Fruit fly (Drosophila melanogaster) Kc167 (cell line): ENCODE data around the gene Sec3.

ENCODE experiments used
- Myc ChIP-seq: fragments of >200 bp; optimal IDR thresholded peaks from 2 replicates; lab custom pipeline; 2017; ENCODE audit warnings: missing external identifiers
- Sin3A ChIP-seq: fragments of >200 bp; optimal IDR thresholded peaks from 2 replicates; lab custom pipeline; 2018; ENCODE audit warnings: missing external identifiers
- h ChIP-seq: fragments of >200 bp; optimal IDR thresholded peaks from 3 replicates; lab custom pipeline; 2018; ENCODE audit warnings: missing external identifiers
- insv ChIP-seq: fragments of >200 bp; optimal IDR thresholded peaks from 3 replicates; lab custom pipeline; 2018; ENCODE audit warnings: missing external identifiers
- psq ChIP-seq: fragments of >200 bp; optimal IDR thresholded peaks from 2 replicates; lab custom pipeline; 2017; ENCODE audit warnings: missing external identifiers
- ttk ChIP-seq: sonication (Bioruptor generic); optimal IDR thresholded peaks from 2 replicates; lab custom pipeline; 2017; ENCODE audit warnings: missing external identifiers

The Sec3 gene

dm6 chr3L:17425132-17425713, at the start of gene Sec3, which contains the start of gene COX7B:
Sec3 (minus strand) TSS chr3L:17425217.
COX7B (plus strand) TSS chr3L:17425477.
- TF ChIP-seq Sin3A (lab: Kevin White, UChicago), result no peak
- no peak for TF ChIP-seq ttk (lab: Kevin White, UChicago)
- no peak for TF ChIP-seq Myc (lab: Kevin White, UChicago)

dm6 chr3L:17473889-17474288, 48.9 kb upstream of the Sec3 start:
- no peak for TF ChIP-seq psq
- no peak for TF ChIP-seq h (lab: Kevin White, UChicago)
- no peak for TF ChIP-seq Sin3A (lab: Kevin White, UChicago)
- no peak for TF ChIP-seq Myc (lab: Kevin White, UChicago)
- no peak for TF ChIP-seq ttk (lab: Kevin White, UChicago)
- no peak for TF ChIP-seq insv

DNA sequence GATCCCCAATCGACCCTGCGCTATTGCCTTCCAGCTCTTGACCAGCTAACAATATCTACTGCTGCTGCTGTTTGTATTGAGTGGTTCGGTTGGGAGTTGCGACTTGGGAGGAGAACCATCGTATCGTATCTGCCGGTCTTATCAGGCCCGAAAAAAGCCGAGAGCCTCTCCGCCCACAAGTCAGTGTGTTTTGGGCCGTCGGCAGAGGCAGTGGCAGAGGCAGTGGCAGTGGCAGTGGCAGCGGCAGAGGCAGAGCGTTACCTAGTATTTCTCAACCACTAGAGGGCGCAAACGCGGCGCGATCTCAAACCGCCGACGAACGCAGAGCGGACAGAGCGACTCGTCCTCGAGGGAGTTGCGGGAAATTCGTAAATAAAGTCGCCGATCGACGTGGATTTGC, 45.1 kb upstream of the Sec3 start, which contains the start of gene SecCl:
Gene SecCl, plus strand, starts transcription at position 18 of the 400 bp plus-strand sequence.
- TF ChIP-seq ttk (lab: Kevin White, UChicago), result no peak
- TF ChIP-seq insv, result no peak
- no peak for TF ChIP-seq h (lab: Kevin White, UChicago)
- no peak for TF ChIP-seq Myc (lab: Kevin White, UChicago)
- TF ChIP-seq psq, result no peak
- TF ChIP-seq Sin3A (lab: Kevin White, UChicago), result no peak

dm6 chr3L:17465804-17466203, 40.8 kb upstream of the Sec3 start, which contains the start of gene QIL1:
QIL1 (plus strand) TSS chr3L:17465945.
- no peak for TF ChIP-seq ttk (lab: Kevin White, UChicago)
- no peak for TF ChIP-seq Sin3A (lab: Kevin White, UChicago)
- TF ChIP-seq Myc (lab: Kevin White, UChicago), result no peak
- no peak for TF ChIP-seq insv
- TF ChIP-seq psq, result no peak
- TF ChIP-seq h (lab: Kevin White, UChicago), result no peak

DNA sequence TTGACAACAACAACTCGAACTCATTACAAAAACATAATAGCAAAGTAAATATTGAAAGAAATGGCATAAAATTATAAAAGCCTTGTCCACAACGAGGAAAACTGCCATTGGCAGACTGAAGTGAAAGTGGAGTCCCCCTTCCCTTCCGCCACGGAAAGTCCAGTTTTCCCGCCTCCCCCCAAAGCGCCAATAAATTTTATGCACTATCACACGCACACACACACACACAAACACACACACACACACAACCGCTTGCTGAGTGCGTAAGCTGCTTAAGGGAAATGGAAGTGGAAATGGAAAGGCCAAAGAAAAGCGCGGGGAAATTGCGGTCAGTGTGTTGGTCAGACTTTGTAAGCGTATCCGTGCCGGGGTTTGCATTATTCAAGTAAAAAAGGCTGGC, 37.5 kb upstream of the Sec3 start:
- TF ChIP-seq psq, result no peak
- TF ChIP-seq Myc (lab: Kevin White, UChicago), result no peak
- TF ChIP-seq Sin3A (lab: Kevin White, UChicago), result no peak
- no peak for TF ChIP-seq insv
- TF ChIP-seq ttk (lab: Kevin White, UChicago), result no peak
- TF ChIP-seq h (lab: Kevin White, UChicago), result no peak

DNA sequence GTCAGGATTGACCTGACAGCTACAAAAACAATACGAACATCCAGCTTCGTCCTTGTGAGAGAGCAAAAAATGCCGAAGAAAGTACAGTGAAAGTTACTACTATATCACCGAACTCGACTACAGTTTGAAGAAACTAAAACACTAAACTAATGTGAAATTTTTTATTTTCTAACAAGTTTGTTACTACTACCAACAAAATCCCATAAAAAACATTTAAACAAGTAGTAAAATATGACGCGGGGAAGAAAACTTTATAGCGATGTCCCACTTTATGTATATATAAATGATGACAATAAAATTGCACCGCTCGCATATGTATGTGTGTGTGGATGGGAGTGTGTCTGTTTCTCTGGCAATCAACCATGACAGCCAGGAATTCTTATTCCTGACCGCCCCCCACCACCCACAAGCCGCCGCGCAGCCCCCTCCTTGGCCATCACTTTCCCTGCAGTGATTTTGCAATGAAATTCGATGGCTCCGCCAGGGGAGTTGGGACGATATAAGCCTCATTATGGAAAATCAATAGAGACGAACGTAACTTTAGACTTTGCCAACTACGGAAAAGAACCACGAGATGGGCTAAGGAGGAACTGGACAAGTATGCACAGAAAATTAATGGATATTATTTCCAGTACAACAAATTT, 36.5 kb upstream of the Sec3 start:
- no peak for TF ChIP-seq psq
- TF ChIP-seq Myc (lab: Kevin White, UChicago), result no peak
- TF ChIP-seq ttk (lab: Kevin White, UChicago), result no peak
- TF ChIP-seq h (lab: Kevin White, UChicago), result no peak
- TF ChIP-seq insv, result no peak
- TF ChIP-seq Sin3A (lab: Kevin White, UChicago), result no peak

DNA sequence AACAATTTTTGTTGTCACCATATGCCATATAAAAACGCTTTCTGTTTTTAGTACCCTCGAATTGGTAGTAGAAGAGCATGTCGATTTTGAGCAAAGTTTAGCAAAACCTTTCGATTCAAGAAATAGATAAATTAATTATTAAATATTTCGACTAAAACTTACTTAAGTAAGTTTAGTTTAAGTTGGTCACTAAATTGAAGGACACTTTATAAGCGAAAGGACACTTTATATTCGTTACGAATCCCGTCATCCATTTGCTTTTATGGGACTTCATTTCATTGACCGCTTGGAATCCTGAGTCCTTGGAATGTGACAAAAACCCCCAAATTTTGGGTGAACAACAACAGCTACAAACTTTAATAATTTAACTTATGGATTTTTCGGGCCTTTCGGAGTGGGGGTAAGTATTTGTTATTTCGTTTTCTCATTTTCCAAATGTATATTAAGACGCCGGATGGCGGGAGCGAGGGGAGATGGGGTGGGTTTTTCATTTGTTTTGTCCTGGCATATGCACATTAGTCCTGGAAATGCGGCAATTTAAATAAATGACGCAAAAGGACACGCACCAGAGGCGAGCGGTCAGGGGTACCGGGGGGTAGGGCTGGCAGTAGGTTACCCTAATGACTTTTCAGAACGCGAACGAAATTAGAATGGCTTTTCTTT, 34.0 kb upstream of the Sec3 start:
- TF ChIP-seq ttk (lab: Kevin White, UChicago) (no peak), h (lab: Kevin White, UChicago) (no peak), Myc (lab: Kevin White, UChicago) (no peak), psq (no peak), insv (no peak), Sin3A (lab: Kevin White, UChicago) (no peak)

DNA sequence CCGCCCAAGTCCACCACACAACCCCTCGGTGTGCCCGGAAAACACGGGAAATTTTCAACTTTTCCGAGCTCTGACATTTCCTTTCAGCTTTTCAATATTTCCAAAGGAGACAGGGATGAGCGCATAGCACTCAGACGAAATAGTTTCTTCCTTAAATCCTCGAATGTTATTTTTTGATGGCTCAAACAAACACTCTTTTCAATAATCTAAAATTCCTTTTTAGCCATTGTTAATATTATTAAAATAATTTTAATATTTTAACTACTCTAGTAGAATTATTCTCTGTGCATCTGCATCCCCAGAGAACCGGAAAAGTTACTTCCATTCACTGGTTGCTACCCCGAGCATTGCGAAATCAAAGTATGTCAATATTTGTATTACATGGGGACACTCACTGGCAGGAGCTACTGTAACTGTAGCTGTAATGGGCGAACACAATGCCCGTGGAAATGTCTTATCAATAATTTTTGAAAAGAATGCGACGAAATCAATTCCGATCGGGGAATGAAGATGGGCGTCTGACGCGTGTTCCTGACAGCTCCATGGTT, 32.8 kb upstream of the Sec3 start:
- TF ChIP-seq Sin3A (lab: Kevin White, UChicago), result no peak
- no peak for TF ChIP-seq Myc (lab: Kevin White, UChicago)
- TF ChIP-seq h (lab: Kevin White, UChicago), result no peak
- TF ChIP-seq ttk (lab: Kevin White, UChicago), result no peak
- TF ChIP-seq insv, result no peak
- no peak for TF ChIP-seq psq

DNA sequence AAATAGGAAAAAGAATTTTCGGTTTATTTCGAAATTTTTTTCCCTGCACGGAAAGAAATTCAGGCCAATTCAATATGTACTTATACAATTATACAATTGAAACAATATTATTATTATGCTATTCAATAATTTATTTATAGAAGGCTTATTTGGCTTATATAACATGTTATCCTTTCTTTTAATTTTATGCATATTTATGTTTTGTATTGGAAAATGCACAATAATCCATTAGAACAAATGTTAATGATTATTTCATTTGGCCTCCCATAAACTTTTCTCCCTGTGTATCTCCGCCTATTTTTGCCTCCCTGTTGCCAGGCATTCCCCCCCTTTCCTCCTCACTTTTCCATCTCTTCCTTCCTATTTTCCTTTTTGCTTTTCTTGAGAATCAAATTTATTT, 22.9 kb upstream of the Sec3 start:
- TF ChIP-seq psq (no peak), Myc (lab: Kevin White, UChicago) (no peak), Sin3A (lab: Kevin White, UChicago) (no peak), insv (no peak), h (lab: Kevin White, UChicago) (no peak), ttk (lab: Kevin White, UChicago) (no peak)

- no peak for TF ChIP-seq Myc (lab: Kevin White, UChicago)
- TF ChIP-seq ttk (lab: Kevin White, UChicago), result no peak
- TF ChIP-seq insv, result no peak
- no peak for TF ChIP-seq Sin3A (lab: Kevin White, UChicago)
- TF ChIP-seq h (lab: Kevin White, UChicago), result no peak
- no peak for TF ChIP-seq psq
Observed at dm6 chr3L:17445629-17446431, 20.8 kb upstream of the Sec3 start.

DNA sequence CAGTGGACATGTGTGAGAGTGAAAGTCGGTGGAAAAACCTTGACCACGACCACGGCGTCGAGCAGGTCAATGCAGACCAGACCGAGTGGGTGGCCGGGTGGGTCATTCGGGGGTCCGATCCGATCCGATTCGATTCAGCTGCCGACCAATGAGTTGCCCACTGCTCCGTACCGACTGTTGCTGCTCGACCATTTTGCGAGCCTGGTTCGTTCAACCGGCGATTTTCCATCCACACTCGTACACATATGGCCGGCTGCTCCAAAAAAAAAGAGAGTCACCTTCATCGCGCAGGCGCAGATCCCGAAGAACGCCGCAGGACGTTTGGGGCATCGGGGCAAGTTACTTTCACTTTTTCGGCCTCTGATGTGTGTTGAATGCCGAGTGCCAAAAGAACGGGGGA, 19.6 kb upstream of the Sec3 start:
- TF ChIP-seq insv (no peak), h (lab: Kevin White, UChicago) (no peak), ttk (lab: Kevin White, UChicago) (no peak), Sin3A (lab: Kevin White, UChicago) (no peak), Myc (lab: Kevin White, UChicago) (no peak), psq (no peak)
